Fruit fly (Drosophila melanogaster): ENCODE results near the gene PolA2.

The PolA2 gene

dm6 chr3R:27244742-27245400 lies 5.9 kb downstream of the PolA2 start, which contains the start of gene CG18766 (continued):
- TF ChIP-seq CG31365 (tag; optimal IDR thresholded peaks at IDR 0.05) (no peak), CG3407 (GFP tag; optimal IDR thresholded peaks at IDR 0.05) (no peak), CG12104 (GFP tag; optimal IDR thresholded peaks at IDR 0.05) (no peak), jing (GFP tag; optimal IDR thresholded peaks at IDR 0.05) (no peak), sim (GFP tag; IDR thresholded peaks at IDR 0.05) (no peak), ttk (GFP tag; IDR thresholded peaks at IDR 0.05) (no peak), lilli (GFP tag; optimal IDR thresholded peaks at IDR 0.05) (peak; percentile 39), her (GFP tag; optimal IDR thresholded peaks at IDR 0.05) (peak; percentile 20), B-H2 (GFP tag; optimal IDR thresholded peaks at IDR 0.05) (peak; percentile 20), slp2 (GFP tag; optimal IDR thresholded peaks at IDR 0.05) (no peak), disco-r (GFP tag; optimal IDR thresholded peaks at IDR 0.05) (no peak), CG17829 (tag; optimal IDR thresholded peaks at IDR 0.05) (no peak), vnd (GFP tag; IDR thresholded peaks at IDR 0.05; ENCODE audit: partially characterized antibody) (no peak), ftz-f1 (GFP tag; optimal IDR thresholded peaks at IDR 0.05) (peak; percentile 69), CG42726 (GFP tag; IDR thresholded peaks at IDR 0.05; ENCODE audit: partially characterized antibody) (peak; percentile 71; the same call in 1 of the 2 replicates), CG7556 (GFP tag; optimal IDR thresholded peaks at IDR 0.05) (no peak), bigmax (GFP tag; optimal IDR thresholded peaks at IDR 0.05) (no peak), CG12236 (GFP tag; optimal IDR thresholded peaks at IDR 0.05) (no peak), grau (tag; optimal IDR thresholded peaks at IDR 0.05) (peak; percentile 29), h (optimal IDR thresholded peaks at IDR 0.05) (no peak), CG3065 (GFP tag; optimal IDR thresholded peaks at IDR 0.05) (no peak), emc (GFP tag; optimal IDR thresholded peaks at IDR 0.05) (no peak), fu2 (GFP tag; optimal IDR thresholded peaks at IDR 0.05) (peak; percentile 15), CG18619 (GFP tag; optimal IDR thresholded peaks at IDR 0.05) (no peak), psq (GFP tag; optimal IDR thresholded peaks at IDR 0.05) (no peak), chif (GFP tag; optimal IDR thresholded peaks at IDR 0.05) (no peak), CG9876 (GFP tag; optimal IDR thresholded peaks at IDR 0.05) (peak; percentile 3), CG34224 (GFP tag; IDR thresholded peaks at IDR 0.05; ENCODE audit: partially characterized antibody) (no peak), sc (optimal IDR thresholded peaks at IDR 0.05) (no peak), sc (GFP tag; optimal IDR thresholded peaks at IDR 0.05) (no peak), CG4404 (GFP tag; IDR thresholded peaks at IDR 0.05) (no peak; the same call in 1 of the 2 replicates), ci (GFP tag; IDR thresholded peaks at IDR 0.05) (no peak), CG17912 (GFP tag; optimal IDR thresholded peaks at IDR 0.05) (no peak), gfzf (GFP tag; optimal IDR thresholded peaks at IDR 0.05) (peak; percentile 30), twi (tag; optimal IDR thresholded peaks at IDR 0.05) (peak; percentile 14), Aef1 (GFP tag; IDR thresholded peaks at IDR 0.05) (0 out of 3 replicates have a peak, but pooled peaks have one; percentile 21), CG34376 (GFP tag; optimal IDR thresholded peaks at IDR 0.05) (peak; percentile 10), zfh1 (GFP tag; IDR thresholded peaks at IDR 0.05) (0 out of 3 replicates have a peak, but pooled peaks have one; percentile 38), CG9727 (GFP tag; optimal IDR thresholded peaks at IDR 0.05) (no peak), bab2 (GFP tag; optimal IDR thresholded peaks at IDR 0.05) (no peak), CG9215 (GFP tag; IDR thresholded peaks at IDR 0.05) (no peak), scrt (GFP tag; optimal IDR thresholded peaks at IDR 0.05) (peak; percentile 99), CG12391 (tag; optimal IDR thresholded peaks at IDR 0.05) (no peak), gt (GFP tag; IDR thresholded peaks at IDR 0.05) (no peak), crc (GFP tag; optimal IDR thresholded peaks at IDR 0.05) (no peak), Fer3 (tag; optimal IDR thresholded peaks at IDR 0.05) (no peak), hkb (optimal IDR thresholded peaks at IDR 0.05) (peak; percentile 55), hkb (GFP tag; IDR thresholded peaks at IDR 0.05) (no peak), eyg (GFP tag; optimal IDR thresholded peaks at IDR 0.05) (no peak), CG7372 (GFP tag; IDR thresholded peaks at IDR 0.05) (no peak), CG2875 (GFP tag; optimal IDR thresholded peaks at IDR 0.05) (no peak), CG17802 (tag; optimal IDR thresholded peaks at IDR 0.05) (no peak)

All from whole organism, embryonic.